Worm (Caenorhabditis elegans) whole organism, midembryonic: ENCODE results near the gene frpr-21.

Experiments used
- T22C8.4 ChIP-seq: fragments of 200-800 bp; sonication (Bioruptor generic); IDR thresholded peaks from 2 replicates; pipeline ENCODE4 v1.3.6; 2022; ENCODE audit warnings: missing genetic modification characterization, missing compliant biosample characterization
- cog-1 ChIP-seq: sonication (generic microtip); optimal IDR thresholded peaks from 2 replicates; lab custom pipeline; 2016; ENCODE audit warnings: missing genetic modification characterization, missing compliant biosample characterization
- flt-1 ChIP-seq: fragments of 200-800 bp; sonication (Bioruptor generic); IDR thresholded peaks from 2 replicates; pipeline ENCODE4 v1.3.6; 2022; ENCODE audit warnings: missing genetic modification characterization, missing compliant biosample characterization
- klf-2 ChIP-seq: fragments of 200-800 bp; sonication (Bioruptor generic); conservative IDR thresholded peaks from 2 replicates; pipeline ENCODE4 v1.3.6; 2022; ENCODE audit warnings: missing genetic modification reagents, missing genetic modification characterization, missing compliant biosample characterization
- ref-1 ChIP-seq: fragments of 200-800 bp; sonication (Bioruptor generic); conservative IDR thresholded peaks from 2 replicates; pipeline ENCODE4 v1.3.6; 2022; ENCODE audit warnings: missing genetic modification reagents, missing genetic modification characterization, missing compliant biosample characterization
- ztf-29 ChIP-seq: fragments of 200-800 bp; sonication (Bioruptor generic); IDR thresholded peaks from 2 replicates; pipeline ENCODE4 v1.3.6; 2022; ENCODE audit warnings: missing genetic modification reagents, missing genetic modification characterization, missing compliant biosample characterization

- TF ChIP-seq T22C8.4 (GFP tag; lab: Robert Waterston, UW) = no peak
- TF ChIP-seq cog-1 (tag; lab: Kevin White, UChicago) = no peak
- no peak for TF ChIP-seq klf-2 (GFP tag; lab: Robert Waterston, UW)
- TF ChIP-seq ztf-29 = no peak
- TF ChIP-seq ref-1 (GFP tag; lab: Robert Waterston, UW) = no peak
- TF ChIP-seq flt-1 (GFP tag; lab: Robert Waterston, UW) = no peak
Measured at ce11 chrII:10402991-10403390, 18.9 kb downstream of the frpr-21 start.
